Fruit fly (Drosophila melanogaster) whole organism, embryonic: ENCODE data around the gene Trl.
A peak's percentile ranks its signal among the peaks of the same experiment; 100 is the strongest.

ENCODE experiments used
- Antp ChIP-seq: fragments of 200-800 bp; sonication (Bioruptor generic); optimal IDR thresholded peaks from 3 replicates; lab custom pipeline; 2016; ENCODE audit warnings: missing biosample characterization, missing genetic modification characterization
- Bteb2 ChIP-seq: fragments of 200-800 bp; sonication (Bioruptor generic); optimal IDR thresholded peaks from 2 replicates; lab custom pipeline; 2016; ENCODE audit warnings: missing biosample characterization, missing genetic modification characterization
- CG12155 ChIP-seq: fragments of 200-800 bp; sonication (Bioruptor generic); optimal IDR thresholded peaks from 3 replicates; lab custom pipeline; 2016; ENCODE audit warnings: missing biosample characterization, missing genetic modification characterization
- CG12236 ChIP-seq: fragments of 200-800 bp; sonication (Bioruptor generic); optimal IDR thresholded peaks from 2 replicates; lab custom pipeline; 2016; ENCODE audit warnings: missing biosample characterization, missing genetic modification characterization
- CG13894 ChIP-seq: fragments of 200-800 bp; sonication (Bioruptor generic); optimal IDR thresholded peaks from 3 replicates; lab custom pipeline; 2018; ENCODE audit warnings: missing biosample characterization, mild to moderate bottlenecking, missing genetic modification characterization, moderate library complexity
- CG14014 ChIP-seq: fragments of 200-800 bp; sonication (Bioruptor generic); IDR thresholded peaks from 2 replicates; pipeline ENCODE4 v1.3.6; 2022; ENCODE audit warnings: missing biosample characterization, missing genetic modification characterization
- CG17568 ChIP-seq: fragments of 200-800 bp; sonication (Bioruptor generic); optimal IDR thresholded peaks from 2 replicates; lab custom pipeline; 2018; ENCODE audit warnings: missing biosample characterization, mild to moderate bottlenecking, missing genetic modification characterization, moderate library complexity
- CG17829 ChIP-seq: fragments of 200-800 bp; optimal IDR thresholded peaks from 2 replicates; lab custom pipeline; 2019; ENCODE audit warnings: missing biosample characterization, mild to moderate bottlenecking, missing genetic modification characterization, moderate library complexity
- CG31224 ChIP-seq: fragments of 200-800 bp; sonication (Bioruptor generic); IDR thresholded peaks from 2 replicates; pipeline ENCODE4 v1.3.6; 2022; ENCODE audit warnings: missing biosample characterization, missing genetic modification characterization
- CG31365 ChIP-seq: fragments of 200-800 bp; sonication (Bioruptor generic); optimal IDR thresholded peaks from 2 replicates; lab custom pipeline; 2018; ENCODE audit warnings: missing biosample characterization, mild to moderate bottlenecking, missing genetic modification characterization
- CG32772 ChIP-seq: fragments of 200-800 bp; sonication (Bioruptor generic); IDR thresholded peaks from 2 replicates; pipeline ENCODE4 v1.3.6; 2022; ENCODE audit warnings: missing biosample characterization, missing genetic modification characterization
- CG33557 ChIP-seq: fragments of 200-800 bp; sonication (Bioruptor generic); optimal IDR thresholded peaks from 2 replicates; lab custom pipeline; 2019; ENCODE audit warnings: missing biosample characterization, mild to moderate bottlenecking, missing genetic modification characterization, moderate library complexity
- CG42726 ChIP-seq: fragments of 200-800 bp; sonication (Bioruptor generic); IDR thresholded peaks from 2 replicates; pipeline ENCODE4 v1.3.6; 2022; ENCODE audit warnings: missing biosample characterization, missing genetic modification characterization; ENCODE audit not compliant: partially characterized antibody
- CG4820 ChIP-seq: fragments of 200-800 bp; sonication (Bioruptor generic); optimal IDR thresholded peaks from 3 replicates; lab custom pipeline; 2016; ENCODE audit warnings: missing biosample characterization, missing genetic modification characterization
- CG6813 ChIP-seq: fragments of 200-800 bp; sonication (Bioruptor generic); optimal IDR thresholded peaks from 2 replicates; lab custom pipeline; 2017; ENCODE audit warnings: missing biosample characterization, missing genetic modification characterization, mild to moderate bottlenecking, moderate library complexity, missing genetic modification reagents
- CG7372 ChIP-seq: fragments of 200-800 bp; sonication (Bioruptor generic); IDR thresholded peaks from 2 replicates; pipeline ENCODE4 v1.3.6; 2022; ENCODE audit warnings: missing biosample characterization, missing genetic modification characterization
- CG7786 ChIP-seq: fragments of 200-800 bp; sonication (Bioruptor generic); optimal IDR thresholded peaks from 2 replicates; lab custom pipeline; 2016; ENCODE audit warnings: missing biosample characterization, missing genetic modification characterization
- CG7963 ChIP-seq: fragments of 200-800 bp; sonication (Bioruptor generic); IDR thresholded peaks from 3 replicates; pipeline ENCODE4 v1.3.6; 2022; ENCODE audit warnings: missing biosample characterization, missing genetic modification characterization; ENCODE audit not compliant: partially characterized antibody
- CG8290 ChIP-seq, 3 experiments: fragments of 200-800 bp; sonication (Bioruptor generic); optimal IDR thresholded peaks; 2 replicates each; lab custom pipeline; 2016 to 2019; ENCODE audit warnings: missing biosample characterization in 3 of 3, missing genetic modification characterization in 3 of 3, mild to moderate bottlenecking in 2 of 3, moderate library complexity in 1 of 3
- CG8359 ChIP-seq: fragments of 200-800 bp; sonication (Bioruptor generic); optimal IDR thresholded peaks from 2 replicates; lab custom pipeline; 2017; ENCODE audit warnings: missing biosample characterization, mild to moderate bottlenecking, missing genetic modification characterization, borderline replicate concordance
- CG8388 ChIP-seq: fragments of 200-800 bp; sonication (Bioruptor generic); optimal IDR thresholded peaks from 2 replicates; lab custom pipeline; 2019; ENCODE audit warnings: missing biosample characterization, mild to moderate bottlenecking, missing genetic modification characterization, moderate library complexity
- CG8944 ChIP-seq: fragments of 200-800 bp; sonication (Bioruptor generic); optimal IDR thresholded peaks from 3 replicates; lab custom pipeline; 2016; ENCODE audit warnings: missing biosample characterization, missing genetic modification characterization
- Ets97D ChIP-seq: fragments of 200-800 bp; sonication (Bioruptor generic); optimal IDR thresholded peaks from 3 replicates; lab custom pipeline; 2016; ENCODE audit warnings: missing biosample characterization, missing genetic modification characterization
- GATAe ChIP-seq: fragments of 200-800 bp; sonication (Bioruptor generic); conservative IDR thresholded peaks from 2 replicates; pipeline ENCODE4 v1.3.6; 2022; ENCODE audit warnings: missing biosample characterization, missing genetic modification characterization
- Hand ChIP-seq: fragments of 200-800 bp; sonication (Bioruptor generic); optimal IDR thresholded peaks from 2 replicates; lab custom pipeline; 2017; ENCODE audit warnings: mild to moderate bottlenecking, missing biosample characterization, missing genetic modification reagents, missing genetic modification characterization
- Hmr ChIP-seq: fragments of 200-800 bp; sonication (Bioruptor generic); optimal IDR thresholded peaks from 3 replicates; lab custom pipeline; 2017; ENCODE audit warnings: mild to moderate bottlenecking, missing biosample characterization, missing genetic modification reagents, missing genetic modification characterization
- Med ChIP-seq: fragments of 200-800 bp; sonication (Bioruptor generic); peaks from one replicate; lab custom pipeline; 2016; ENCODE audit warnings: missing biosample characterization, missing genetic modification characterization, mild to moderate bottlenecking, inconsistent platforms, moderate library complexity
- Meics ChIP-seq: fragments of 200-800 bp; sonication (Bioruptor generic); optimal IDR thresholded peaks from 2 replicates; lab custom pipeline; 2017; ENCODE audit warnings: missing biosample characterization, mild to moderate bottlenecking, missing genetic modification characterization
- Myb ChIP-seq: fragments of 200-800 bp; sonication (Bioruptor generic); optimal IDR thresholded peaks from 2 replicates; lab custom pipeline; 2016; ENCODE audit warnings: missing biosample characterization, missing genetic modification characterization
- NFAT ChIP-seq: fragments of 200-800 bp; sonication (Bioruptor generic); IDR thresholded peaks from 2 replicates; pipeline ENCODE4 v1.3.6; 2022; ENCODE audit warnings: missing biosample characterization, missing genetic modification characterization
- Oli ChIP-seq: fragments of 200-800 bp; sonication (Bioruptor generic); optimal IDR thresholded peaks from 2 replicates; lab custom pipeline; 2018; ENCODE audit warnings: missing biosample characterization, mild to moderate bottlenecking, missing genetic modification characterization, moderate library complexity
- Rfx ChIP-seq: fragments of 200-800 bp; sonication (Bioruptor generic); IDR thresholded peaks from 2 replicates; pipeline ENCODE4 v1.3.6; 2022; ENCODE audit warnings: missing biosample characterization, missing genetic modification characterization
- Sry-δ ChIP-seq: fragments of 200-800 bp; sonication (Bioruptor generic); optimal IDR thresholded peaks from 2 replicates; lab custom pipeline; 2016; ENCODE audit warnings: missing biosample characterization, missing genetic modification characterization
- Stat92E ChIP-seq, 3 experiments: fragments of >200 bp in 2 of 3; fragments of 200-800 bp in 1 of 3; sonication (Bioruptor generic) in 1 of 3; optimal IDR thresholded peaks; 2 replicates each; lab custom pipeline; 2017 to 2019; ENCODE audit warnings: missing biosample characterization in 3 of 3, missing genetic modification characterization in 3 of 3, mild to moderate bottlenecking in 1 of 3, moderate library complexity in 1 of 3
- corto ChIP-seq: fragments of 200-800 bp; sonication (Bioruptor generic); optimal IDR thresholded peaks from 2 replicates; lab custom pipeline; 2016; ENCODE audit warnings: missing biosample characterization, mild to moderate bottlenecking, missing genetic modification characterization, moderate library complexity
- eyg ChIP-seq: fragments of 200-800 bp; sonication (Bioruptor generic); optimal IDR thresholded peaks from 3 replicates; lab custom pipeline; 2016; ENCODE audit warnings: missing biosample characterization, missing genetic modification characterization
- hb ChIP-seq: fragments of 200-800 bp; sonication (Bioruptor generic); IDR thresholded peaks from 3 replicates; pipeline ENCODE4 v1.3.6; 2022; ENCODE audit warnings: missing biosample characterization, missing genetic modification characterization; ENCODE audit not compliant: partially characterized antibody
- her ChIP-seq: fragments of 200-800 bp; sonication (Bioruptor generic); optimal IDR thresholded peaks from 2 replicates; lab custom pipeline; 2016; ENCODE audit warnings: missing biosample characterization, missing genetic modification characterization
- lab ChIP-seq: fragments of 200-800 bp; sonication (Bioruptor generic); optimal IDR thresholded peaks from 3 replicates; lab custom pipeline; 2017; ENCODE audit warnings: missing biosample characterization, missing genetic modification characterization, mild to moderate bottlenecking, moderate library complexity, missing genetic modification reagents
- lilli ChIP-seq: fragments of 200-800 bp; sonication (Bioruptor generic); optimal IDR thresholded peaks from 3 replicates; lab custom pipeline; 2016; ENCODE audit warnings: missing biosample characterization, missing genetic modification characterization
- nom ChIP-seq: fragments of 200-800 bp; sonication (Bioruptor generic); optimal IDR thresholded peaks from 2 replicates; lab custom pipeline; 2017; ENCODE audit warnings: missing biosample characterization, missing genetic modification characterization, mild to moderate bottlenecking, moderate library complexity, missing genetic modification reagents
- pfk ChIP-seq: fragments of 200-800 bp; sonication (Bioruptor generic); optimal IDR thresholded peaks from 2 replicates; lab custom pipeline; 2018; ENCODE audit warnings: missing biosample characterization, mild to moderate bottlenecking, missing genetic modification characterization, moderate library complexity
- schlank ChIP-seq: fragments of 200-800 bp; sonication (Bioruptor generic); optimal IDR thresholded peaks from 2 replicates; lab custom pipeline; 2018; ENCODE audit warnings: missing biosample characterization, mild to moderate bottlenecking, missing genetic modification characterization
- sens ChIP-seq: fragments of 200-800 bp; sonication (Bioruptor generic); peaks from one replicate; lab custom pipeline; 2016; ENCODE audit warnings: missing biosample characterization, missing genetic modification characterization
- shn ChIP-seq: fragments of 200-800 bp; sonication (Bioruptor generic); optimal IDR thresholded peaks from 3 replicates; lab custom pipeline; 2016; ENCODE audit warnings: missing biosample characterization, missing genetic modification characterization
- twi ChIP-seq: fragments of 200-800 bp; optimal IDR thresholded peaks from 2 replicates; lab custom pipeline; 2019; ENCODE audit warnings: missing biosample characterization, mild to moderate bottlenecking, missing genetic modification characterization, moderate library complexity
- vvl ChIP-seq: fragments of 200-800 bp; sonication (Bioruptor generic); IDR thresholded peaks from 2 replicates; pipeline ENCODE4 v1.3.6; 2022; ENCODE audit warnings: missing biosample characterization, missing genetic modification characterization
- zfh1 ChIP-seq: fragments of 200-800 bp; sonication (Bioruptor generic); IDR thresholded peaks from 3 replicates; pipeline ENCODE4 v1.3.6; 2022; ENCODE audit warnings: missing biosample characterization, missing genetic modification characterization

The Trl gene

dm6 chr3L:14755951-14756723 is 4.7 kb downstream of the Trl start (continued):
- TF ChIP-seq Hmr (GFP tag; lab: Kevin White, UChicago): peak; percentile 89
- no peak for TF ChIP-seq CG7963 (GFP tag; lab: Robert Waterston, UW)
- peak; percentile 83 for TF ChIP-seq CG4820 (GFP tag; lab: Kevin White, UChicago)
- peak; percentile 69 for TF ChIP-seq zfh1 (GFP tag; lab: Robert Waterston, UW)
- TF ChIP-seq eyg (GFP tag; lab: Kevin White, UChicago): peak; percentile 22
- TF ChIP-seq twi: peak; percentile 59
- TF ChIP-seq lilli (GFP tag; lab: Kevin White, UChicago): peak; percentile 83
- peak; percentile 98 for TF ChIP-seq sens
- TF ChIP-seq pfk (GFP tag; lab: Kevin White, UChicago): no peak
- no peak for TF ChIP-seq Stat92E (GFP tag; optimal IDR thresholded peaks at IDR 0.05; lab: Kevin White, UChicago)
- TF ChIP-seq schlank: peak; percentile 52
- TF ChIP-seq CG17829 (tag; lab: Kevin White, UChicago): peak; percentile 81
- TF ChIP-seq Antp (GFP tag; lab: Kevin White, UChicago): peak; percentile 77
- peak; percentile 70 for TF ChIP-seq vvl (GFP tag; lab: Robert Waterston, UW)
- peak; percentile 83 for TF ChIP-seq CG17568 (GFP tag; lab: Kevin White, UChicago)
- peak; percentile 62 for TF ChIP-seq CG13894 (tag; lab: Kevin White, UChicago)
- TF ChIP-seq corto (GFP tag; lab: Kevin White, UChicago): peak; percentile 33
- peak; percentile 57 for TF ChIP-seq CG6813 (GFP tag; lab: Kevin White, UChicago)
- TF ChIP-seq CG8290 (GFP tag; optimal IDR thresholded peaks at IDR 0.05; lab: Kevin White, UChicago): no peak
- peak; percentile 9 to 62 for TF ChIP-seq CG8290 (tag; optimal IDR thresholded peaks at IDR 0.05; lab: Kevin White, UChicago)
- peak; percentile 10 for TF ChIP-seq CG12236 (GFP tag; lab: Kevin White, UChicago)
- peak; percentile 84 for TF ChIP-seq CG12155
- peak; percentile 70 for TF ChIP-seq CG7786
- peak; percentile 92 for TF ChIP-seq lab (GFP tag; lab: Kevin White, UChicago)
- TF ChIP-seq NFAT: peak; percentile 39; the same call in 1 of the 2 replicates
- peak; percentile 12 for TF ChIP-seq CG31365
- TF ChIP-seq CG8944: peak; percentile 73
- TF ChIP-seq Sry-δ: peak; percentile 25
- TF ChIP-seq CG33557 (GFP tag; lab: Kevin White, UChicago): peak; percentile 60
- peak; percentile 42 for TF ChIP-seq Myb (GFP tag; lab: Kevin White, UChicago)
- peak; percentile 71 for TF ChIP-seq CG14014 (GFP tag; lab: Robert Waterston, UW)
- peak; percentile 84 for TF ChIP-seq Hand
- TF ChIP-seq nom: peak; percentile 96
- TF ChIP-seq CG7372 (GFP tag; lab: Robert Waterston, UW): peak; percentile 86
- peak; percentile 71 for TF ChIP-seq CG8359 (GFP tag; lab: Kevin White, UChicago)
- peak; percentile 10; the same call in 1 of the 2 replicates for TF ChIP-seq CG42726 (GFP tag; lab: Robert Waterston, UW)
- peak; percentile 84 for TF ChIP-seq CG8388 (GFP tag; lab: Kevin White, UChicago)
- TF ChIP-seq Med (GFP tag; lab: Kevin White, UChicago): peak; percentile 91
- TF ChIP-seq hb (GFP tag; lab: Robert Waterston, UW): no peak
- peak; percentile 80 for TF ChIP-seq Rfx
- peak; percentile 93 for TF ChIP-seq Meics (GFP tag; lab: Kevin White, UChicago)
- TF ChIP-seq shn: peak; percentile 72
- TF ChIP-seq Oli (tag; lab: Kevin White, UChicago): peak; percentile 94
- no peak for TF ChIP-seq her
- TF ChIP-seq GATAe (GFP tag; lab: Robert Waterston, UW): no peak
- peak; percentile 80; the same call in 1 of the 2 replicates for TF ChIP-seq CG32772 (GFP tag; lab: Robert Waterston, UW)
- TF ChIP-seq CG31224 (GFP tag; lab: Robert Waterston, UW): peak; percentile 70
- TF ChIP-seq Bteb2: peak; percentile 85
- peak; percentile 22 for TF ChIP-seq Ets97D
